Fruit fly (Drosophila melanogaster) whole organism, wandering third instar larva: Measurements from ENCODE around the gene CG6901.

ENCODE experiments used
- Abd-B ChIP-seq: fragments of >200 bp; optimal IDR thresholded peaks from 2 replicates; lab custom pipeline; 2017; ENCODE audit warnings: missing biosample characterization, missing genetic modification characterization
- CG9705 ChIP-seq: fragments of 200-800 bp; sonication (Bioruptor generic); optimal IDR thresholded peaks from 2 replicates; lab custom pipeline; 2018; ENCODE audit warnings: missing biosample characterization, mild to moderate bottlenecking, missing genetic modification characterization
- CrebA ChIP-seq: fragments of 200-800 bp; sonication (Bioruptor generic); optimal IDR thresholded peaks from 2 replicates; lab custom pipeline; 2016; ENCODE audit warnings: missing biosample characterization, mild to moderate bottlenecking, missing genetic modification characterization, borderline replicate concordance
- Dfd ChIP-seq: fragments of >200 bp; optimal IDR thresholded peaks from 2 replicates; lab custom pipeline; 2017; ENCODE audit warnings: missing biosample characterization, missing genetic modification characterization
- Dif ChIP-seq: fragments of 200-275, 200-300 bp; sonication (Bioruptor generic); optimal IDR thresholded peaks from 2 replicates; lab custom pipeline; 2018; ENCODE audit warnings: missing biosample characterization, missing genetic modification characterization; ENCODE audit not compliant: partially characterized antibody
- GATAd ChIP-seq: sonication (Bioruptor generic); optimal IDR thresholded peaks from 2 replicates; lab custom pipeline; 2016; ENCODE audit warnings: missing biosample characterization, missing genetic modification characterization
- HLH106 ChIP-seq: fragments of 200-800 bp; optimal IDR thresholded peaks from 3 replicates; lab custom pipeline; 2019; ENCODE audit warnings: missing biosample characterization, mild to moderate bottlenecking, missing genetic modification characterization, moderate library complexity
- Hnf4 ChIP-seq: fragments of 200-800 bp; sonication (Bioruptor generic); optimal IDR thresholded peaks from 2 replicates; lab custom pipeline; 2016; ENCODE audit warnings: missing biosample characterization, mild to moderate bottlenecking, missing genetic modification characterization
- Hr78 ChIP-seq: fragments of >200 bp; optimal IDR thresholded peaks from 2 replicates; lab custom pipeline; 2017; ENCODE audit warnings: missing biosample characterization, missing genetic modification characterization
- Hr83 ChIP-seq: fragments of 200-300 bp; sonication (Bioruptor generic); optimal IDR thresholded peaks from 2 replicates; lab custom pipeline; 2016; ENCODE audit warnings: missing biosample characterization, mild to moderate bottlenecking, missing genetic modification characterization, moderate library complexity; ENCODE audit not compliant: poor library complexity, severe bottlenecking
- Jra ChIP-seq: sonication (Bioruptor generic); optimal IDR thresholded peaks from 2 replicates; lab custom pipeline; 2016; ENCODE audit warnings: missing biosample characterization, missing genetic modification characterization
- Mio ChIP-seq: sonication (Bioruptor generic); optimal IDR thresholded peaks from 2 replicates; lab custom pipeline; 2016; ENCODE audit warnings: missing biosample characterization, missing genetic modification characterization
- Myc ChIP-seq: fragments of >200 bp; optimal IDR thresholded peaks from 2 replicates; lab custom pipeline; 2017
- N ChIP-seq: fragments of >200 bp; optimal IDR thresholded peaks from 2 replicates; lab custom pipeline; 2018; ENCODE audit warnings: missing biosample characterization, missing external identifiers, missing genetic modification characterization
- OdsH ChIP-seq: fragments of 200-800 bp; sonication (Bioruptor generic); optimal IDR thresholded peaks from 2 replicates; lab custom pipeline; 2016; ENCODE audit warnings: missing biosample characterization, mild to moderate bottlenecking, missing genetic modification characterization
- Rel ChIP-seq, 2 experiments: fragments of 200-800 bp; sonication (Bioruptor generic) in 1 of 2; optimal IDR thresholded peaks; 2 replicates in 1 of 2; 3 replicates in 1 of 2; lab custom pipeline; 2016 to 2019; ENCODE audit warnings: mild to moderate bottlenecking in 2 of 2, missing biosample characterization in 2 of 2, missing genetic modification characterization in 2 of 2, moderate library complexity in 1 of 2
- Sp1 ChIP-seq: fragments of 200-800 bp; sonication (Bioruptor generic); optimal IDR thresholded peaks from 3 replicates; lab custom pipeline; 2019; ENCODE audit warnings: missing biosample characterization, mild to moderate bottlenecking, missing genetic modification characterization, moderate library complexity
- Vsx2 ChIP-seq: fragments of 200-300, 225-300 bp; sonication (Bioruptor generic); optimal IDR thresholded peaks from 2 replicates; lab custom pipeline; 2018; ENCODE audit warnings: missing biosample characterization, missing genetic modification characterization; ENCODE audit not compliant: partially characterized antibody
- brk ChIP-seq: fragments of 200-800 bp; sonication (Bioruptor generic); optimal IDR thresholded peaks from 2 replicates; lab custom pipeline; 2016; ENCODE audit warnings: missing biosample characterization, mild to moderate bottlenecking, missing genetic modification characterization
- dl ChIP-seq, 2 experiments: fragments of 175-275, 200-275 bp in 1 of 2; fragments of 200-275 bp in 1 of 2; sonication (Bioruptor generic); optimal IDR thresholded peaks; lab custom pipeline; 2018; ENCODE audit warnings: mild to moderate bottlenecking in 2 of 2, missing biosample characterization in 2 of 2, missing genetic modification characterization in 2 of 2, moderate library complexity in 2 of 2; ENCODE audit not compliant: partially characterized antibody in 2 of 2, insufficient read depth in 1 of 2
- dmrt93B ChIP-seq: fragments of 200-800 bp; sonication (Bioruptor generic); optimal IDR thresholded peaks from 2 replicates; lab custom pipeline; 2018; ENCODE audit warnings: missing biosample characterization, mild to moderate bottlenecking, missing genetic modification characterization
- dsf ChIP-seq: sonication (Bioruptor generic); optimal IDR thresholded peaks from 2 replicates; lab custom pipeline; 2016; ENCODE audit warnings: missing biosample characterization, missing genetic modification characterization, borderline replicate concordance
- ey ChIP-seq: fragments of 200-800 bp; sonication (Bioruptor generic); optimal IDR thresholded peaks from 2 replicates; lab custom pipeline; 2016; ENCODE audit warnings: missing biosample characterization, missing genetic modification characterization
- foxo ChIP-seq, 2 experiments: fragments of 200-800 bp; sonication (Bioruptor generic); optimal IDR thresholded peaks; 2 replicates in 1 of 2; 3 replicates in 1 of 2; lab custom pipeline; 2016 to 2017; ENCODE audit warnings: missing biosample characterization in 2 of 2, missing genetic modification characterization in 2 of 2
- h ChIP-seq: fragments of 200-800 bp; sonication (Bioruptor generic); optimal IDR thresholded peaks from 3 replicates; lab custom pipeline; 2016; ENCODE audit warnings: missing biosample characterization, mild to moderate bottlenecking, missing genetic modification characterization
- jim ChIP-seq: fragments of 175-275, 200-325 bp; sonication (Bioruptor generic); optimal IDR thresholded peaks from 2 replicates; lab custom pipeline; 2016; ENCODE audit warnings: missing biosample characterization, mild to moderate bottlenecking, missing genetic modification characterization
- lola ChIP-seq: fragments of >200 bp; optimal IDR thresholded peaks from 2 replicates; lab custom pipeline; 2017; ENCODE audit warnings: missing biosample characterization, missing genetic modification characterization
- pan ChIP-seq: fragments of >200 bp; optimal IDR thresholded peaks from 2 replicates; lab custom pipeline; 2017
- sv ChIP-seq: fragments of 200-800 bp; sonication (Bioruptor generic); optimal IDR thresholded peaks from 3 replicates; lab custom pipeline; 2016; ENCODE audit warnings: missing biosample characterization, missing genetic modification characterization
- tai ChIP-seq: sonication (Bioruptor generic); optimal IDR thresholded peaks from 2 replicates; lab custom pipeline; 2016; ENCODE audit warnings: missing biosample characterization, missing genetic modification characterization
- usp ChIP-seq: fragments of >200 bp; optimal IDR thresholded peaks from 2 replicates; lab custom pipeline; 2017; ENCODE audit warnings: missing biosample characterization, missing genetic modification characterization
- woc ChIP-seq: sonication (Bioruptor generic); optimal IDR thresholded peaks from 2 replicates; lab custom pipeline; 2016; ENCODE audit warnings: missing biosample characterization, mild to moderate bottlenecking, missing genetic modification characterization

The CG6901 gene

DNA sequence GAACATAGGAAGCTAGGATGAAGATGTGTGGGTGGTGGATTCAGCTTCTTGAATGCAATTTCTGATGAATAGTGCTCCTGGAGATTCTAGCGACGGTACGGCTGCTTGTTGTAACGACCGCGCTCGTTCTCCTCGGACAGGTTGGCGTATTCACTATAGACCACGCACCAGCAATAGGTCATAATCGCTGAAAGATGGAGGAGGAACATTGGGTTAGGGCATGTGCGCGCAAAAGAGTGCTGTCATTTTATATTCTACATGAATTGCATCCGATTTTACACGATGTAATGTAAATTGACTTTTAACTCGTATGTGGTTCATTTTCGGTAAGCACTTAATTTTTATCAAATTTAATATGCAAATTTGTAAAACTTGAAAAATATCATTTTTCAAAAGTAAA lies 27.8 kb downstream of the CG6901 start:
- no peak for TF ChIP-seq woc (GFP tag; lab: Kevin White, UChicago)
- peak; percentile 21 for TF ChIP-seq Myc (lab: Kevin White, UChicago)

- TF ChIP-seq CrebA (no peak), HLH106 (tag; lab: Kevin White, UChicago) (no peak), tai (GFP tag; lab: Kevin White, UChicago) (no peak), Jra (GFP tag; lab: Kevin White, UChicago) (no peak), CG9705 (GFP tag; lab: Kevin White, UChicago) (no peak), Dif (GFP tag; lab: Kevin White, UChicago) (no peak), lola (GFP tag; lab: Kevin White, UChicago) (no peak), sv (GFP tag; lab: Kevin White, UChicago) (no peak), Hnf4 (GFP tag; lab: Kevin White, UChicago) (no peak), h (GFP tag; lab: Kevin White, UChicago) (no peak), dmrt93B (no peak)
- TF ChIP-seq, all 38 proteins: peak for 0
Observed at dm6 chr3R:16352039-16352438, 28.8 kb downstream of the CG6901 start.

- TF ChIP-seq ey (no peak), N (GFP tag; lab: Kevin White, UChicago) (no peak), pan (lab: Kevin White, UChicago) (no peak), Sp1 (GFP tag; lab: Kevin White, UChicago) (no peak), Dfd (GFP tag; lab: Kevin White, UChicago) (no peak), GATAd (GFP tag; lab: Kevin White, UChicago) (no peak), Hr78 (GFP tag; lab: Kevin White, UChicago) (no peak), woc (GFP tag; lab: Kevin White, UChicago) (no peak), dsf (GFP tag; lab: Kevin White, UChicago) (no peak), dl (GFP tag; optimal IDR thresholded peaks at IDR 0.05; lab: Kevin White, UChicago; ENCODE audit: insufficient read depth in 1 of 2, partially characterized antibody in 2 of 2) (no peak), foxo (GFP tag; optimal IDR thresholded peaks at IDR 0.05; lab: Kevin White, UChicago) (no peak), Hnf4 (GFP tag; lab: Kevin White, UChicago) (no peak), sv (GFP tag; lab: Kevin White, UChicago) (no peak), jim (GFP tag; lab: Kevin White, UChicago) (no peak), CrebA (no peak), lola (GFP tag; lab: Kevin White, UChicago) (no peak), Myc (lab: Kevin White, UChicago) (no peak), Rel (GFP tag; optimal IDR thresholded peaks at IDR 0.05; lab: Kevin White, UChicago) (no peak), Rel (tag; optimal IDR thresholded peaks at IDR 0.05; lab: Kevin White, UChicago) (no peak), usp (GFP tag; lab: Kevin White, UChicago) (no peak)
Observed at dm6 chr3R:16353195-16353594, 30.0 kb downstream of the CG6901 start.

- TF ChIP-seq Dfd (GFP tag; lab: Kevin White, UChicago), result no peak
- no peak for TF ChIP-seq Hr83 (GFP tag; lab: Kevin White, UChicago)
- no peak for TF ChIP-seq Mio (GFP tag; lab: Kevin White, UChicago)
- no peak for TF ChIP-seq dl (GFP tag; optimal IDR thresholded peaks at IDR 0.05; lab: Kevin White, UChicago; ENCODE audit: insufficient read depth in 1 of 2, partially characterized antibody in 2 of 2)
- TF ChIP-seq Vsx2, result no peak
- TF ChIP-seq sv (GFP tag; lab: Kevin White, UChicago), result no peak
- no peak for TF ChIP-seq Jra (GFP tag; lab: Kevin White, UChicago)
- no peak for TF ChIP-seq HLH106 (tag; lab: Kevin White, UChicago)
- no peak for TF ChIP-seq Abd-B (GFP tag; lab: Kevin White, UChicago)
- no peak for TF ChIP-seq dmrt93B
- TF ChIP-seq brk (GFP tag; lab: Kevin White, UChicago), result no peak
- TF ChIP-seq Rel (GFP tag; optimal IDR thresholded peaks at IDR 0.05; lab: Kevin White, UChicago), result no peak
- TF ChIP-seq Rel (tag; optimal IDR thresholded peaks at IDR 0.05; lab: Kevin White, UChicago), result no peak
- no peak for TF ChIP-seq lola (GFP tag; lab: Kevin White, UChicago)
- no peak for TF ChIP-seq Hnf4 (GFP tag; lab: Kevin White, UChicago)
- no peak for TF ChIP-seq ey
- no peak for TF ChIP-seq dsf (GFP tag; lab: Kevin White, UChicago)
- no peak for TF ChIP-seq OdsH
Observed at dm6 chr3R:16353671-16354070, 30.5 kb downstream of the CG6901 start.
